Worm (Caenorhabditis elegans): ENCODE data around the gene gspd-1.

- TF ChIP-seq pqm-1 (tag; optimal IDR thresholded peaks at IDR 0.05) (no peak), hpl-2 (GFP tag; optimal IDR thresholded peaks at IDR 0.05) (no peak), aly-2 (tag; optimal IDR thresholded peaks at IDR 0.05) (no peak), egl-27 (tag; optimal IDR thresholded peaks at IDR 0.05) (no peak), alr-1 (tag; optimal IDR thresholded peaks at IDR 0.05; ENCODE audit: borderline replicate concordance) (no peak), efl-1 (optimal IDR thresholded peaks at IDR 0.05) (no peak), efl-1 (GFP tag; optimal IDR thresholded peaks at IDR 0.05 in 1 of 2) (no peak), mdl-1 (tag; optimal IDR thresholded peaks at IDR 0.05) (no peak)
These were observed 19.0 kb downstream of the gspd-1 start for ce11 chrIV:11336180-11336579.
